Worm (Caenorhabditis elegans): Measurements from ENCODE around the gene F21C10.19.

ce11 chrV:9111957-9112356 is 18.9 kb upstream of the F21C10.19 start:
- TF ChIP-seq lsy-2 (tag; optimal IDR thresholded peaks at IDR 0.05): no peak
- no peak for TF ChIP-seq nhr-76 (tag; optimal IDR thresholded peaks at IDR 0.05)
- no peak for TF ChIP-seq C04F5.9 (tag; optimal IDR thresholded peaks at IDR 0.05)
- TF ChIP-seq ztf-11 (tag; optimal IDR thresholded peaks at IDR 0.05): no peak
- no peak for TF ChIP-seq tbx-2 (tag; optimal IDR thresholded peaks at IDR 0.05)
- TF ChIP-seq unc-86 (tag; optimal IDR thresholded peaks at IDR 0.05): no peak
- no peak for TF ChIP-seq unc-130 (tag; optimal IDR thresholded peaks at IDR 0.05)
- TF ChIP-seq elt-2 (tag; optimal IDR thresholded peaks at IDR 0.05): no peak
- no peak for TF ChIP-seq unc-62 (GFP tag; optimal IDR thresholded peaks at IDR 0.05)
- TF ChIP-seq nhr-90 (tag; optimal IDR thresholded peaks at IDR 0.05; ENCODE audit: poor library complexity): no peak
- TF ChIP-seq elt-3 (tag; optimal IDR thresholded peaks at IDR 0.05): no peak
- no peak for TF ChIP-seq snpc-4 (tag; optimal IDR thresholded peaks at IDR 0.05)
- TF ChIP-seq unc-30 (tag; optimal IDR thresholded peaks at IDR 0.05): no peak

All from whole organism, L1 larva.